Worm (Caenorhabditis elegans) whole organism, midembryonic: ENCODE measurements around the gene oef-1.

Source experiments
- T22C8.4 ChIP-seq: fragments of 200-800 bp; sonication (Bioruptor generic); IDR thresholded peaks from 2 replicates; pipeline ENCODE4 v1.3.6; 2022; ENCODE audit warnings: missing genetic modification characterization, missing compliant biosample characterization
- cog-1 ChIP-seq: sonication (generic microtip); optimal IDR thresholded peaks from 2 replicates; lab custom pipeline; 2016; ENCODE audit warnings: missing genetic modification characterization, missing compliant biosample characterization
- flt-1 ChIP-seq: fragments of 200-800 bp; sonication (Bioruptor generic); IDR thresholded peaks from 2 replicates; pipeline ENCODE4 v1.3.6; 2022; ENCODE audit warnings: missing genetic modification characterization, missing compliant biosample characterization
- med-1 ChIP-seq: sonication (generic microtip); optimal IDR thresholded peaks from 2 replicates; lab custom pipeline; 2017; ENCODE audit warnings: missing genetic modification characterization, mild to moderate bottlenecking, missing compliant biosample characterization, antibody characterized with exemption, missing genetic modification reagents; ENCODE audit not compliant: insufficient read depth
- ref-1 ChIP-seq: fragments of 200-800 bp; sonication (Bioruptor generic); conservative IDR thresholded peaks from 2 replicates; pipeline ENCODE4 v1.3.6; 2022; ENCODE audit warnings: missing genetic modification reagents, missing genetic modification characterization, missing compliant biosample characterization
- tab-1 ChIP-seq: fragments of 200-800 bp; sonication (Bioruptor generic); IDR thresholded peaks from 2 replicates; pipeline ENCODE4 v1.3.6; 2022; ENCODE audit warnings: missing genetic modification characterization, missing compliant biosample characterization

DNA sequence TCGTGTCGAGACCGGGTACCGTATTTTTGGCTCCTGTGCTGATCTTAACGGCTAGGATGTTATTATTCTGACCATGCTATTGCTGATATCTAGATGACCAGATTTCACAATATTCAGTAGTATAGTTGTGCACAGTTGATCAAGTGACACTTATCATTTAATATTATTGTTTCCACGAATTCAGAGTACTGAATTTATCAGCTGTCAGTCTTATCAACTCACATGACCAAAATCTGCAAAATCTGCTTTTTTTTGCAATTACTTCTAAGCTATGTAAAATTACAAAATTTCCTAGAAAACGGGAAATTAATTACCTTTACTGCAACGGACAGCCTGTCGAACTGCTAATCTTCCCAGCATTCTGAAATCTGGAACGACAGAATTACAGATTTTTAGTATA lies 2.2 kb downstream of the oef-1 start, which contains the start of gene pam-1:
- TF ChIP-seq tab-1 (GFP tag; lab: Robert Waterston, UW) = no peak
- TF ChIP-seq med-1 (GFP tag; lab: Kevin White, UChicago) = no peak
- no peak for TF ChIP-seq flt-1 (GFP tag; lab: Robert Waterston, UW)
- no peak for TF ChIP-seq ref-1 (GFP tag; lab: Robert Waterston, UW)
- no peak for TF ChIP-seq cog-1 (tag; lab: Kevin White, UChicago)
- TF ChIP-seq T22C8.4 (GFP tag; lab: Robert Waterston, UW) = no peak
